Worm (Caenorhabditis elegans): ENCODE results near the gene T19H12.2.
"Not testable (repeated sequence)": the region's sequence is repeated elsewhere in the genome, so short reads cannot be mapped to it uniquely, and the experiment has no call there.

The T19H12.2 gene

ce11 chrV:4891305-4891704 is 1.1 kb downstream of the T19H12.2 start:
- no peak for TF ChIP-seq M03D4.4 (tag; optimal IDR thresholded peaks at IDR 0.05)
- TF ChIP-seq lin-13 (tag; optimal IDR thresholded peaks at IDR 0.05), result no peak
- TF ChIP-seq elt-3 (tag; optimal IDR thresholded peaks at IDR 0.05), result no peak
- TF ChIP-seq unc-39 (tag; optimal IDR thresholded peaks at IDR 0.05), result no peak
- TF ChIP-seq drap-1 (GFP tag; optimal IDR thresholded peaks at IDR 0.05), result no peak
- TF ChIP-seq unc-62 (GFP tag; optimal IDR thresholded peaks at IDR 0.05), result no peak
- no peak for TF ChIP-seq pha-4 (tag; optimal IDR thresholded peaks at IDR 0.05)
- TF ChIP-seq lsy-2 (tag; optimal IDR thresholded peaks at IDR 0.05), result no peak
- no peak for TF ChIP-seq ceh-83 (GFP tag; optimal IDR thresholded peaks at IDR 0.05)
- TF ChIP-seq nhr-12 (tag; optimal IDR thresholded peaks at IDR 0.05), result no peak
- no peak for TF ChIP-seq ceh-39 (tag; optimal IDR thresholded peaks at IDR 0.05)
- no peak for TF ChIP-seq lin-32 (GFP tag; optimal IDR thresholded peaks at IDR 0.05)

DNA sequence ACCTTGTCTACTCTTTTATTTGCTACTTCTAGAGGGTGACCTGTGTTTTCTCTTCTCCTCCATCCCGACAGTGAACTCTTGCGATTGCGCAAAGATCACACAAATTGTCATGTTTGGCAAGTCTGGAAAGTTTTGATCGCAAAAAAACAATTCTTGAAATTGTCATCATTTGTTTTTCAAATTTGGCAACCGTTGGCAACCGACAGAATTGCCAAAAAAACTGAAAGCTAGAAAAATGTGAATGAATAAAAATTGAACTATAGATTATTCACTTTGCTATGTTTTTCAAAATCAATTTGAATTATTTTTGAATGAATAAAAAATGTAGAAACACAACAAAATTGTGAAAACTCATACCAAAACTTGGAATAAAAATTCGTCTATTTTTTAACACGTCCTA is 4.7 kb downstream of the T19H12.2 start, which contains the start of gene ugt-11:
Gene ugt-11 (minus strand): TSS at position 101 of the 400 bp plus-strand sequence.
- TF ChIP-seq flh-1 (GFP tag; optimal IDR thresholded peaks at IDR 0.05), result no peak
- TF ChIP-seq drap-1 (GFP tag; optimal IDR thresholded peaks at IDR 0.05), result no peak
- TF ChIP-seq bed-3 (GFP tag; optimal IDR thresholded peaks at IDR 0.05), result no peak
- TF ChIP-seq elt-3 (tag; optimal IDR thresholded peaks at IDR 0.05), result no peak
- TF ChIP-seq tbx-8 (GFP tag; optimal IDR thresholded peaks at IDR 0.05), result no peak
- no peak for TF ChIP-seq unc-120 (tag; optimal IDR thresholded peaks at IDR 0.05; ENCODE audit: poor library complexity, severe bottlenecking)
- no peak for TF ChIP-seq unc-39 (tag; optimal IDR thresholded peaks at IDR 0.05)
- no peak for TF ChIP-seq pha-4 (tag; optimal IDR thresholded peaks at IDR 0.05)
- TF ChIP-seq sptf-1 (tag; optimal IDR thresholded peaks at IDR 0.05), result no peak
- no peak for TF ChIP-seq snpc-4 (tag; optimal IDR thresholded peaks at IDR 0.05)
- TF ChIP-seq nhr-12 (tag; optimal IDR thresholded peaks at IDR 0.05), result no peak
- no peak for TF ChIP-seq ceh-43 (GFP tag; optimal IDR thresholded peaks at IDR 0.05)
- no peak for TF ChIP-seq lsy-2 (tag; optimal IDR thresholded peaks at IDR 0.05)
- no peak for TF ChIP-seq mab-5 (tag; optimal IDR thresholded peaks at IDR 0.05)
- no peak for TF ChIP-seq nhr-237 (tag; optimal IDR thresholded peaks at IDR 0.05)

DNA sequence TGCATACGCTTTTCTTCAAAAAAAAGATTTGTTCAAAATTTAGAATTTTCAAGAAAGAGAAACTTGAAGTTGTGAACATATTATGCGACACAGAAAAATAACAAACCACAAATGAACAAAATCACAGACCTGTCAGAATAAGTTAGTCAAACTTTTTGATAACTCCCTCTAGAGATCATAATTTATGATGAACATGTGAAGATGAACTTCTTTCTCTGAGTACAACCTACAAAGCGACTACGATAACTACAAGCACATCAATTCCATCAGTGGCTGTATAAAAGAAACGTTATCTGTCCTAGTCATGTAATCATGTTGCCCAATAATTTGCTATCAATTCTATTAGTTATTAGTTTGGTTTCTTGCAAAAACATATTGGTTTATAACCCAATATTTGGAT is 5.5 kb downstream of the T19H12.2 start, which contains the start of gene ugt-9:
Gene ugt-9 (plus strand): TSS at position 305 of the 400 bp plus-strand sequence.
- no peak for TF ChIP-seq unc-120 (tag; optimal IDR thresholded peaks at IDR 0.05; ENCODE audit: poor library complexity, severe bottlenecking)
- no peak for TF ChIP-seq tbx-8 (GFP tag; optimal IDR thresholded peaks at IDR 0.05)
- TF ChIP-seq elt-1 (tag; optimal IDR thresholded peaks at IDR 0.05; ENCODE audit: borderline replicate concordance, insufficient read depth), result no peak
- TF ChIP-seq hlh-1 (tag; optimal IDR thresholded peaks at IDR 0.05), result no peak
- TF ChIP-seq ztf-11 (tag; optimal IDR thresholded peaks at IDR 0.05), result no peak
- no peak for TF ChIP-seq ham-2 (GFP tag; optimal IDR thresholded peaks at IDR 0.05)

DNA sequence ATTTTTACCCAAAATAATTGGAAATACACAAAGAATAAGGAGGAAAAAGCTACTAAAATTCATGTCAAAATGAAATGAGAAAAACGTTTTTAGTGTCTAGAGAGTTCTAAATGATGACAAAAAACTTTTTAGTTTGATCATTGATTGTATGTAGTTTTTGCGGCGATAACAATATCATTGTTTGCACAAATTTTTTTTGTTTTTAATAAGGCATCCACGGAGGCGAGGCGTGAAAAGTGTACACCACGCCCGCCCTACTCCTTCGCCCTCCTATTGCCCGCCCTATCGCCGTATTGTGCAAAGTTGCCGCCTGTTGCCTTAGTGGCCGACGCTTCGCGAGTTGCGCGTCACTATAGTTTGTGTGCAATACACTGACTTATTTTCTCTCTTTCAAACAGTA is 9.8 kb downstream of the T19H12.2 start, which contains the start of gene ugt-10:
Gene ugt-10 (minus strand): TSS at position 101 of the 400 bp plus-strand sequence.
- not testable (repeated sequence) for TF ChIP-seq unc-120 (tag; optimal IDR thresholded peaks at IDR 0.05; ENCODE audit: poor library complexity, severe bottlenecking); lin-13 (tag; optimal IDR thresholded peaks at IDR 0.05); nhr-237 (tag; optimal IDR thresholded peaks at IDR 0.05)

DNA sequence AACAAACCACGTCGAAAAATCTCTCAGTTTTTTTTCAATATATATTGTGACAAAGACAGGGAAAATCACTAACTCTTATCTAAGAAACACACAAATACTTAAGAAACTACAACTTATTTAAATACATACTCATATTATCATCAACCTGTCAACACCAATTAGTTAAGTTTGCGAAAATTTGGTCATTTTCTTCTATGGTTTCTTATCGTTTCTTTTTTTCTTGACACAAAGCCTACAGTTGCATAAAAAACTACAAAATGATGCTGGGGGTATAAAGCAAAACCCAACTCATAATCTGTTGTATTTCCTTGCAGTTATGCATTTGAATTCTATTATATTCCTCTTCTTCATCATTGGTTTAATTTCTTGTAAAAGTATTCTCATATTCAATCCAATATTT is 10.8 kb downstream of the T19H12.2 start, which contains the start of gene ugt-67:
Gene ugt-67 (plus strand): TSS at position 301 of the 400 bp plus-strand sequence.
- TF ChIP-seq M03D4.4 (tag; optimal IDR thresholded peaks at IDR 0.05), result no peak
- no peak for TF ChIP-seq ceh-83 (GFP tag; optimal IDR thresholded peaks at IDR 0.05)

DNA sequence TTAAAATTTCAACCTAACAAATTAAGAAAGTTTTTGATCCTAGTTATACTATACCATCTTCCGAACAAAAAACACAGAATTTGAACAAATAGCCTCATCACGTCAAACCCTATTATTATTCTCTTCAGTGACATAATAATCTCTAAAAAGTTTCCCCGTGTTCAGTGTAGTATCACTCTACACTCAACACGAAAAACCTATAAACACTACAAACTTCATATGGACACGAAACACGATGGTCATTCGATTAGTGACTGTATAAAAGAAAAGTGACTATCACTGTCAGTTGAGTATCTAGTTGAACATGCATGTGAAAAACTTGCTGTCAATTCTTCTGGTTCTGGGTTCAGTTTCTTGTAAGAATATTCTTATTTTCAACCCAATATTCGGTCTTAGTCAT is 13.5 kb downstream of the T19H12.2 start, which contains the start of gene ugt-8:
Gene ugt-8 (plus strand): TSS at position 235 of the 400 bp plus-strand sequence.
- no peak for TF ChIP-seq nhr-12 (tag; optimal IDR thresholded peaks at IDR 0.05)
- TF ChIP-seq nhr-237 (tag; optimal IDR thresholded peaks at IDR 0.05), result no peak
- no peak for TF ChIP-seq nhr-76 (tag; optimal IDR thresholded peaks at IDR 0.05)
- TF ChIP-seq elt-3 (tag; optimal IDR thresholded peaks at IDR 0.05), result no peak

DNA sequence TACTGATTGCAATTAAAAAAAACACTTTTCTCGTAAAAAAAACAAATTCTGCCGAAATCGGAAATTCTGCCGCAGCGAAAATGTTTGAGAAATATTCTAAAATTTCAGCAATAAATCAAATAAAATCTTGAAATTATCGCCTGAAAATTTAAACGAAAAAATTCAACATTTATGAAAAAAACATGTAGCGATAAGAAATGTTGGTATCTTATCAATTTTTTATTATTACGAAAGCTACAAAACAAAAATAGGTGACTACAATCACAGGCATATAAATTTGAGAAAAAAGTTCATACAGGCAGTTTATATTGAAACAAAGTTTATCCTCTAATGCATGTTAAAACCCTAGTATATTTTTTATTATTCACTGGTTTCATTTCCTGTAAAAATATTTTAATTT is 15.7 kb downstream of the T19H12.2 start, which contains the start of gene ugt-14:
Gene ugt-14 (plus strand): TSS at position 301 of the 400 bp plus-strand sequence.
- TF ChIP-seq pha-4 (tag; optimal IDR thresholded peaks at IDR 0.05) (no peak), sptf-1 (tag; optimal IDR thresholded peaks at IDR 0.05) (no peak), elt-3 (tag; optimal IDR thresholded peaks at IDR 0.05) (no peak), zip-8 (tag; optimal IDR thresholded peaks at IDR 0.05) (no peak), lin-32 (GFP tag; optimal IDR thresholded peaks at IDR 0.05) (no peak), mab-5 (tag; optimal IDR thresholded peaks at IDR 0.05) (no peak), unc-62 (GFP tag; optimal IDR thresholded peaks at IDR 0.05) (no peak)
